Worm (Caenorhabditis elegans) whole organism, early embryonic: ENCODE results near the gene C49F5.13.

Experiments used
- B0310.2 ChIP-seq: sonication (generic microtip); optimal IDR thresholded peaks from 2 replicates; lab custom pipeline; 2016; ENCODE audit warnings: mild to moderate bottlenecking, missing genetic modification characterization, missing compliant biosample characterization
- ama-1 ChIP-seq: fragments of 150-350 bp; optimal IDR thresholded peaks from 2 replicates; lab custom pipeline; 2014
- ceh-13 ChIP-seq: fragments of 200-800 bp; sonication (Bioruptor generic); optimal IDR thresholded peaks from 2 replicates; lab custom pipeline; 2018; ENCODE audit warnings: mild to moderate bottlenecking, missing genetic modification characterization, missing compliant biosample characterization
- ets-7 ChIP-seq: sonication (generic microtip); optimal IDR thresholded peaks from 2 replicates; lab custom pipeline; 2016; ENCODE audit warnings: missing genotype, missing genetic modification characterization, missing compliant biosample characterization
- hmg-4 ChIP-seq: fragments of 200-800 bp; sonication (Bioruptor generic); optimal IDR thresholded peaks from 2 replicates; lab custom pipeline; 2018; ENCODE audit warnings: mild to moderate bottlenecking, missing genetic modification characterization, missing compliant biosample characterization
- pes-1 ChIP-seq: fragments of 200-800 bp; sonication (Bioruptor generic); IDR thresholded peaks from 2 replicates; pipeline ENCODE4 v1.3.6; 2022; ENCODE audit warnings: missing genetic modification reagents, missing genetic modification characterization, missing compliant biosample characterization
- scrt-1 ChIP-seq: fragments of 200-800 bp; sonication (Bioruptor generic); IDR thresholded peaks from 2 replicates; pipeline ENCODE4 v1.3.6; 2022; ENCODE audit warnings: missing genetic modification characterization, missing compliant biosample characterization

DNA sequence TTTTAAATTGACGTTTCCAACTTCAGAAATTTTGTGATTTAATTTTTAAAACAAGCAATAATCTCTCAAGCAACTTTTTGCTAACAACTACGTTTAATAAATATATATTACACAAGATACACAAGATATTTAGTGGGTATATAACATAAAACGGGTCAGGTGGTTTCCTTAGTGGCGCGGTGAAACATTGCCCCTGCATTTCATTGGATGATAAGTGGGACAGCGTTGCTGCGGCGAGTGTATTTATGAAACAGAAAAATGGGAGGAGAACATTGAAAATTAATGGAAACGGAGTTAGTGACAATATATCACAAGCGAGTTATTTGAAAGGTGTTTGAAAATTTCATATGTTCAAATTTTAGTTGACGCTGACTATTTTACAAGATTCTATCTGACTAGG is 31.6 kb downstream of the C49F5.13 start:
- TF ChIP-seq pes-1: no peak
- no peak for TF ChIP-seq B0310.2 (tag; lab: Kevin White, UChicago)
- no peak for TF ChIP-seq ceh-13 (GFP tag; lab: Kevin White, UChicago)
- TF ChIP-seq ama-1: no peak
- no peak for TF ChIP-seq scrt-1 (GFP tag; lab: Robert Waterston, UW)
- no peak for TF ChIP-seq hmg-4 (GFP tag; lab: Kevin White, UChicago)
- no peak for TF ChIP-seq ets-7 (tag; lab: Kevin White, UChicago)
